Worm (Caenorhabditis elegans): Measurements from ENCODE around the gene F57A8.7.

Gene F57A8.7

ce11 chrV:10107309-10107708 is 31.8 kb downstream of the F57A8.7 start, which contains the start of gene C08B6.11 (continued):
- no peak for TF ChIP-seq hrde-1 (tag; optimal IDR thresholded peaks at IDR 0.05; ENCODE audit: borderline replicate concordance)
- no peak for TF ChIP-seq F49E8.2 (tag; optimal IDR thresholded peaks at IDR 0.05; ENCODE audit: insufficient read depth)
- TF ChIP-seq lsy-27 (tag; optimal IDR thresholded peaks at IDR 0.05; ENCODE audit: borderline replicate concordance, insufficient read depth): no peak
- no peak for TF ChIP-seq Y95B8A.8 (GFP tag; IDR thresholded peaks at IDR 0.05)

ce11 chrV:10111129-10111528 is 35.6 kb downstream of the F57A8.7 start:
- TF ChIP-seq nfyb-1 (GFP tag; IDR thresholded peaks at IDR 0.05) (no peak), egl-44 (GFP tag; IDR thresholded peaks at IDR 0.05) (no peak), F55B11.4 (tag; optimal IDR thresholded peaks at IDR 0.05; ENCODE audit: borderline replicate concordance, insufficient read depth) (no peak), cebp-1 (GFP tag; IDR thresholded peaks at IDR 0.05) (no peak), cebp-1 (tag; optimal IDR thresholded peaks at IDR 0.05) (no peak), aptf-3 (GFP tag; IDR thresholded peaks at IDR 0.05) (no peak), hmg-1.2 (GFP tag; IDR thresholded peaks at IDR 0.05) (no peak), T26A5.8 (tag; optimal IDR thresholded peaks at IDR 0.05) (no peak), ceh-79 (tag; optimal IDR thresholded peaks at IDR 0.05) (no peak), atf-7 (tag; optimal IDR thresholded peaks at IDR 0.05) (no peak), zfh-2 (GFP tag; conservative IDR thresholded peaks at IDR 0.05) (no peak), xnd-1 (tag; optimal IDR thresholded peaks at IDR 0.05) (no peak), Y79H2A.3 (GFP tag; conservative IDR thresholded peaks at IDR 0.05) (no peak), cebp-2 (GFP tag; IDR thresholded peaks at IDR 0.05) (no peak), chd-7 (tag; optimal IDR thresholded peaks at IDR 0.05) (no peak), F49E8.2 (tag; optimal IDR thresholded peaks at IDR 0.05; ENCODE audit: insufficient read depth) (no peak), unc-130 (GFP tag; optimal IDR thresholded peaks at IDR 0.05) (no peak), tbx-9 (tag; optimal IDR thresholded peaks at IDR 0.05; ENCODE audit: borderline replicate concordance) (no peak), ceh-58 (GFP tag; IDR thresholded peaks at IDR 0.05) (no peak), D2030.7 (GFP tag; IDR thresholded peaks at IDR 0.05) (no peak), gei-17 (GFP tag; optimal IDR thresholded peaks at IDR 0.05) (no peak)

ce11 chrV:10112187-10112586 is 36.6 kb downstream of the F57A8.7 start, which contains the start of gene C08B6.3:
Gene C08B6.3 (minus strand): TSS chrV:10112287.
- TF ChIP-seq attf-6 (GFP tag; IDR thresholded peaks at IDR 0.05) (no peak), nfya-2 (GFP tag; IDR thresholded peaks at IDR 0.05) (no peak), ceh-91 (GFP tag; IDR thresholded peaks at IDR 0.05) (no peak), F39B2.1 (GFP tag; IDR thresholded peaks at IDR 0.05) (no peak), ztf-25 (GFP tag; IDR thresholded peaks at IDR 0.05) (no peak), Y56A3A.18 (GFP tag; IDR thresholded peaks at IDR 0.05) (no peak), ama-1 (optimal IDR thresholded peaks at IDR 0.05) (no peak), ama-1 (GFP tag; optimal IDR thresholded peaks at IDR 0.05) (no peak), fkh-3 (tag; optimal IDR thresholded peaks at IDR 0.05) (no peak), ccch-3 (GFP tag; optimal IDR thresholded peaks at IDR 0.05) (no peak), lir-1 (GFP tag; conservative IDR thresholded peaks at IDR 0.05) (no peak), ceh-100 (GFP tag; IDR thresholded peaks at IDR 0.05) (no peak)

ce11 chrV:10114329-10114728 is 38.8 kb downstream of the F57A8.7 start, which contains the start of gene cht-5:
Gene cht-5 (plus strand): TSS chrV:10114629.
- TF ChIP-seq akir-1 (GFP tag; optimal IDR thresholded peaks at IDR 0.05) (no peak), ztf-6 (GFP tag; IDR thresholded peaks at IDR 0.05) (no peak), ceh-100 (GFP tag; IDR thresholded peaks at IDR 0.05) (no peak), ztf-26 (tag; optimal IDR thresholded peaks at IDR 0.05) (no peak)
